Worm (Caenorhabditis elegans) whole organism, L3 larva: Measurements from ENCODE around the gene cyp-29A3.
A peak's percentile ranks its signal among the peaks of the same experiment; 100 is the strongest.

ENCODE experiments used
- R02D3.7 ChIP-seq: fragments of 150-350 bp; optimal IDR thresholded peaks from 2 replicates; lab custom pipeline; 2014; ENCODE audit warnings: missing biosample characterization, missing genetic modification characterization
- ZK546.5 ChIP-seq: sonication (generic microtip); optimal IDR thresholded peaks from 2 replicates; lab custom pipeline; 2017; ENCODE audit warnings: missing biosample characterization, missing genetic modification characterization
- aly-2 ChIP-seq: fragments of 150-350 bp; optimal IDR thresholded peaks from 2 replicates; lab custom pipeline; 2014; ENCODE audit warnings: missing biosample characterization, missing genetic modification characterization
- ceh-82 ChIP-seq: fragments of 150-350 bp; optimal IDR thresholded peaks from 2 replicates; lab custom pipeline; 2014; ENCODE audit warnings: missing biosample characterization, missing genetic modification characterization
- ceh-9 ChIP-seq: sonication (generic microtip); optimal IDR thresholded peaks from 2 replicates; lab custom pipeline; 2018; ENCODE audit warnings: missing biosample characterization, missing genetic modification characterization
- egl-27 ChIP-seq: sonication (generic microtip); optimal IDR thresholded peaks from 4 replicates; lab custom pipeline; 2017; ENCODE audit warnings: missing biosample characterization, missing genetic modification reagents, missing genetic modification characterization
- egl-5 ChIP-seq: fragments of 150-350 bp; optimal IDR thresholded peaks from 2 replicates; lab custom pipeline; 2017; ENCODE audit warnings: missing biosample characterization, missing genetic modification reagents, missing genetic modification characterization, inconsistent platforms
- elt-1 ChIP-seq: fragments of 150-350 bp; optimal IDR thresholded peaks from 2 replicates; lab custom pipeline; 2014; ENCODE audit warnings: missing biosample characterization, missing genetic modification characterization
- elt-2 ChIP-seq: sonication (generic microtip); optimal IDR thresholded peaks from 2 replicates; lab custom pipeline; 2016; ENCODE audit warnings: missing genetic modification reagents, mild to moderate bottlenecking, missing genetic modification characterization, missing compliant biosample characterization
- elt-3 ChIP-seq, 3 experiments: fragments of 150-350 bp in 1 of 3; sonication (generic microtip) in 2 of 3; optimal IDR thresholded peaks; 2 replicates in 2 of 3; 4 replicates in 1 of 3; lab custom pipeline; 2014 to 2017; ENCODE audit warnings: missing biosample characterization in 3 of 3, missing genetic modification characterization in 3 of 3
- eor-1 ChIP-seq, 2 experiments: fragments of 150-350 bp; optimal IDR thresholded peaks; 2 replicates each; lab custom pipeline; 2014 to 2018; ENCODE audit warnings: missing biosample characterization in 2 of 2, missing genetic modification characterization in 2 of 2
- fkh-10 ChIP-seq: sonication (generic microtip); optimal IDR thresholded peaks from 2 replicates; lab custom pipeline; 2017; ENCODE audit warnings: missing biosample characterization, missing genetic modification reagents, missing genetic modification characterization
- fos-1 ChIP-seq: fragments of 150-350 bp; optimal IDR thresholded peaks from 2 replicates; lab custom pipeline; 2014; ENCODE audit warnings: missing biosample characterization, missing genetic modification characterization
- hmg-11 ChIP-seq: sonication (generic microtip); optimal IDR thresholded peaks from 2 replicates; lab custom pipeline; 2016; ENCODE audit warnings: missing genetic modification characterization, missing compliant biosample characterization
- jun-1 ChIP-seq: fragments of 150-350 bp; optimal IDR thresholded peaks from 2 replicates; lab custom pipeline; 2014; ENCODE audit warnings: missing biosample characterization, missing genetic modification reagents, missing genetic modification characterization
- lsy-12 ChIP-seq: sonication (generic microtip); optimal IDR thresholded peaks from 2 replicates; lab custom pipeline; 2016; ENCODE audit warnings: mild to moderate bottlenecking, missing genetic modification characterization, missing compliant biosample characterization
- mdl-1 ChIP-seq: fragments of 150-350 bp; optimal IDR thresholded peaks from 2 replicates; lab custom pipeline; 2014; ENCODE audit warnings: missing biosample characterization, missing genetic modification characterization
- mml-1 ChIP-seq: fragments of 150-350 bp; sonication (generic microtip); optimal IDR thresholded peaks from 3 replicates; lab custom pipeline; 2014; ENCODE audit warnings: missing biosample characterization, missing genetic modification characterization
- nfya-1 ChIP-seq: sonication (generic microtip); optimal IDR thresholded peaks from 2 replicates; lab custom pipeline; 2017; ENCODE audit warnings: missing genetic modification characterization, mild to moderate bottlenecking, missing compliant biosample characterization, antibody characterized with exemption, moderate library complexity; ENCODE audit not compliant: insufficient read depth
- nhr-11 ChIP-seq: fragments of 150-350 bp; optimal IDR thresholded peaks from 2 replicates; lab custom pipeline; 2014; ENCODE audit warnings: missing biosample characterization, missing genetic modification characterization
- nhr-12 ChIP-seq: fragments of 150-350 bp; optimal IDR thresholded peaks from 2 replicates; lab custom pipeline; 2014; ENCODE audit warnings: missing biosample characterization, missing genetic modification characterization
- nhr-23 ChIP-seq: fragments of 150-350 bp; optimal IDR thresholded peaks from 2 replicates; lab custom pipeline; 2014; ENCODE audit warnings: missing biosample characterization, missing genetic modification reagents, missing genetic modification characterization
- nhr-237 ChIP-seq: fragments of 150-350 bp; optimal IDR thresholded peaks from 2 replicates; lab custom pipeline; 2014; ENCODE audit warnings: missing biosample characterization, missing genetic modification characterization
- nhr-25 ChIP-seq: sonication (generic microtip); optimal IDR thresholded peaks from 2 replicates; lab custom pipeline; 2017; ENCODE audit warnings: missing biosample characterization, missing genetic modification characterization
- nhr-28 ChIP-seq: fragments of 150-350 bp; optimal IDR thresholded peaks from 2 replicates; lab custom pipeline; 2014; ENCODE audit warnings: missing biosample characterization, missing genetic modification characterization
- nhr-43 ChIP-seq: sonication (generic microtip); optimal IDR thresholded peaks from 2 replicates; lab custom pipeline; 2016; ENCODE audit warnings: mild to moderate bottlenecking, missing genetic modification characterization, missing compliant biosample characterization; ENCODE audit not compliant: poor library complexity, severe bottlenecking
- nhr-76 ChIP-seq: fragments of 150-350 bp; sonication (generic microtip); optimal IDR thresholded peaks from 5 replicates; lab custom pipeline; 2014; ENCODE audit warnings: missing biosample characterization, missing genetic modification characterization
- nhr-77 ChIP-seq: fragments of 150-350 bp; optimal IDR thresholded peaks from 2 replicates; lab custom pipeline; 2014; ENCODE audit warnings: missing biosample characterization, missing genetic modification characterization
- pha-4 ChIP-seq: fragments of 150-350 bp; optimal IDR thresholded peaks from 2 replicates; lab custom pipeline; 2014; ENCODE audit warnings: missing biosample characterization, missing genetic modification reagents, missing genetic modification characterization
- pqm-1 ChIP-seq: fragments of 150-350 bp; optimal IDR thresholded peaks from 2 replicates; lab custom pipeline; 2017; ENCODE audit warnings: missing biosample characterization, missing genetic modification characterization, inconsistent platforms
- sea-2 ChIP-seq: fragments of 150-350 bp; sonication (generic microtip); optimal IDR thresholded peaks from 4 replicates; lab custom pipeline; 2014; ENCODE audit warnings: missing biosample characterization, missing genetic modification reagents, missing genetic modification characterization
- skn-1 ChIP-seq: fragments of 150-350 bp; optimal IDR thresholded peaks from 2 replicates; lab custom pipeline; 2014; ENCODE audit warnings: missing biosample characterization, missing genetic modification characterization
- snpc-4 ChIP-seq: fragments of 150-350 bp; optimal IDR thresholded peaks from 2 replicates; lab custom pipeline; 2014; ENCODE audit warnings: missing biosample characterization, missing genetic modification characterization
- tbx-2 ChIP-seq: sonication (generic microtip); optimal IDR thresholded peaks from 2 replicates; lab custom pipeline; 2016; ENCODE audit warnings: mild to moderate bottlenecking, missing genetic modification characterization, missing compliant biosample characterization
- unc-39 ChIP-seq: sonication (generic microtip); optimal IDR thresholded peaks from 4 replicates; lab custom pipeline; 2017; ENCODE audit warnings: missing biosample characterization, missing genetic modification characterization
- unc-62 ChIP-seq: fragments of 150-350 bp; sonication (generic microtip); optimal IDR thresholded peaks from 4 replicates; lab custom pipeline; 2014; ENCODE audit warnings: missing biosample characterization, missing genetic modification reagents, missing genetic modification characterization
- zag-1 ChIP-seq: fragments of 150-350 bp; optimal IDR thresholded peaks from 2 replicates; lab custom pipeline; 2014; ENCODE audit warnings: missing biosample characterization, missing genetic modification characterization
- ztf-11 ChIP-seq: fragments of 150-350 bp; optimal IDR thresholded peaks from 2 replicates; lab custom pipeline; 2014; ENCODE audit warnings: missing biosample characterization, missing genetic modification characterization

cyp-29A3 gene

DNA sequence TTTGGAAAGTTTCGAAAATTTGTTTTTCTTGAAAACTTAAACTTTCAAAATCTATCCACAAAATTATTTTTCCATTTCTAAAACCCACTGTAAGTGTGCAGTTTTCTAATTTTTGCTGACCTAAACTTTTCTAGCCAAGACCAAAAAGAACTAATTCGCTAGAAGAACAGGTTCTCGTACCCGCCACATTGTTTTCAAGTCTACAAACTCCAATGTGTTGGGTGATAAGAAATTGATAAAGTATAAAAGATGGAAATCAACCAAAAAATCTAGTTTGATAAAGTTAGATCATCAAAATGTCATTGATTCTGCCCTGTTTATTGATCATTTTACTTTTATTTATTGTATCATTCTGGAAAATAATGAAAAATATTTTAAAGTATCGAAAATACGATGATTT is at the start of gene cyp-29A3:
Gene cyp-29A3, plus strand, starts transcription at position 269 of the 400 bp plus-strand sequence.
- TF ChIP-seq elt-2 (peak; percentile 20), nhr-237 (no peak)

DNA sequence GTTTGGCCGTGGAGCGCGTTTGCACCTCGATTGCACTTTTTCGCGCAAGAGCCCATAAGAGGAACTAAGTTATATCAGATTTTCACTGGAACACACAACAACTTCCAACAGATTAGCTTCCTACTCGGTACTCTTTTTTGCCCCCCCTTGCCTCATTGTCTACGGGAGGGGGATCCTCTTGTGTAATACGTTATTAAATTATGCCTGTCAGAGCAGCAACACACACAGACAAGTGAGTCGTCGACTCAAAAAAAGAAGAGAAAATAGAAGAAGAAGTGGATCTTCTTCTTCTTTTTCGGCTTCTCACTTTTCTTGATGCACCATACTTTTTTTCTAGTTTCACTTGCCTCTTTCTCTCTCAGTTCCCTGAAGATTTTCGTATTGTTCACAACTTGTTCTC is 47.9 kb upstream of the cyp-29A3 start:
- TF ChIP-seq skn-1: no peak
- TF ChIP-seq fkh-10 (GFP tag; lab: Kevin White, UChicago): peak; percentile 28

DNA sequence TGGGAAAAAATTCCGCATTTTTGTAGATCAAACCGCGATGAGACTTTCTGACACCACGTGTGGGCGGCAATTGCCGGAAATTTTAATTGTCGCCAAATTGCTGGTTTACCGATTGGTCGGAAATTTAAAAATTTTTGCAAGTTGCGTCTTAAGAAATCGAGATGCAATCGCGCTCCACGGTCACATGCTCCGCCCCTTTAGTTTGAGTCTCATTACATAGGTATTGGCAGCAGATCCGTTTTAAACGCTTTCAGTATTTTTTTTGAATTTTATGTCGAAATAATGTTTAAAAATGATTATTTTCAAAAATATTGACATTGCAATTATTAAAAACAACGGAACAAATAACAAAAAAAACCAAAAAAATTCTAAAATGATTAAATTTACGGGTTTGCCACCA is 47.3 kb upstream of the cyp-29A3 start:
- no peak for TF ChIP-seq R02D3.7
- TF ChIP-seq nhr-12 (tag; lab: Kevin White, UChicago): no peak
- TF ChIP-seq elt-1: no peak
- TF ChIP-seq fos-1 (tag; lab: Kevin White, UChicago): no peak
- no peak for TF ChIP-seq ZK546.5 (tag; lab: Kevin White, UChicago)
- TF ChIP-seq ztf-11 (tag; lab: Kevin White, UChicago): no peak
- TF ChIP-seq egl-27 (tag; lab: Kevin White, UChicago): no peak
- no peak for TF ChIP-seq skn-1
- TF ChIP-seq nhr-76 (tag; lab: Kevin White, UChicago): no peak
- no peak for TF ChIP-seq nhr-77
- no peak for TF ChIP-seq snpc-4 (tag; lab: Kevin White, UChicago)
- no peak for TF ChIP-seq zag-1 (tag; lab: Kevin White, UChicago)

DNA sequence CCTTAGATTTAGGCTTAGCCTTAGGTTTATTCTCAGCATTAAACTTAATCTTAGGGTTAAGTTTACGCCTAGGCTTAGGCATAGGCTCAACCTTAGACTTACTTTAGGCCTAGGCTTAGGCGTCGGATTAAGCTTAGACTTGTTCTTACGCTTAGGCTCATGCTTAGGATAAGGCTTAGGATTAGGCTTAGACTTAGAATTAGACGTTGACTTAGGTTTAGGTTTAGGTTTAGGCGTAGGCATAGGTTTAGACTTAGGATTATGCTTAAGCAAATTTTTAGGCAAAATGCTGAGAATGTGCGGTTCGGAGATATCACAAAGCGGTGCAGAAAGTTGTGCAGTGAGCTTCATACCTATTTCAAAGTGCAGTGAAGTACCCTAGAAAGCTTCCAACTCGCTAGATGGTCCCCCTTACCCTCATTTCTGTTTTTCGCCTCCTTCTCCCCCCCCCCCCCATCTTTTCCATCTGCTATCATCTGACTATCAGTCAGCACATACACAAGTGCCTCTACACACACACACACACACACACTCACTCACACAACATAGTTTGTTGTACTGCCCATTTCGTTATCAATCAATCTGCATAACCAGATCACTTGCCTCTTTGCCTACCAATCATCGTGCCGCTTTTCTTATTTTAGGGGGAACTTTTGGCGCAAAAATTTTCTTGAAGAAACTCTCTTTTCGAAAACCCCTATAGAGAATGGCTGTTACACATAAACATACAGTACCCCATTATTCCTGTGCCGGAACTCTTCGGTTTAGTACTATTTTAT is 42.8 kb upstream of the cyp-29A3 start:
- no peak for TF ChIP-seq nhr-28 (tag; lab: Kevin White, UChicago)
- no peak for TF ChIP-seq elt-3 (tag; optimal IDR thresholded peaks at IDR 0.05; lab: Kevin White, UChicago)
- TF ChIP-seq pha-4 (tag; lab: Kevin White, UChicago): peak; percentile 8
- no peak for TF ChIP-seq R02D3.7
- no peak for TF ChIP-seq egl-27 (tag; lab: Kevin White, UChicago)
- TF ChIP-seq unc-39 (tag; lab: Kevin White, UChicago): no peak
- no peak for TF ChIP-seq ztf-11 (tag; lab: Kevin White, UChicago)
- TF ChIP-seq skn-1: no peak
- TF ChIP-seq zag-1 (tag; lab: Kevin White, UChicago): no peak
- TF ChIP-seq nhr-76 (tag; lab: Kevin White, UChicago): no peak
- TF ChIP-seq nhr-25: no peak
- peak; percentile 66 for TF ChIP-seq elt-2
- TF ChIP-seq pqm-1 (tag; lab: Kevin White, UChicago): peak; percentile 34
- TF ChIP-seq unc-62: no peak
- no peak for TF ChIP-seq nhr-43 (tag; lab: Kevin White, UChicago)
- TF ChIP-seq snpc-4 (tag; lab: Kevin White, UChicago): no peak
- no peak for TF ChIP-seq nhr-23 (tag; lab: Kevin White, UChicago)
- TF ChIP-seq egl-5 (tag; lab: Kevin White, UChicago): no peak
- TF ChIP-seq nfya-1 (tag; lab: Kevin White, UChicago): peak; percentile 58
- TF ChIP-seq fkh-10 (GFP tag; lab: Kevin White, UChicago): no peak
- no peak for TF ChIP-seq ceh-9 (tag; lab: Kevin White, UChicago)
- TF ChIP-seq eor-1 (tag; optimal IDR thresholded peaks at IDR 0.05; lab: Kevin White, UChicago): no peak
- no peak for TF ChIP-seq mml-1 (tag; lab: Kevin White, UChicago)
- no peak for TF ChIP-seq jun-1 (tag; lab: Kevin White, UChicago)
- no peak for TF ChIP-seq hmg-11 (tag; lab: Kevin White, UChicago)
- no peak for TF ChIP-seq tbx-2 (tag; lab: Kevin White, UChicago)
- no peak for TF ChIP-seq lsy-12
- TF ChIP-seq, all 47 proteins: peak for 4

DNA sequence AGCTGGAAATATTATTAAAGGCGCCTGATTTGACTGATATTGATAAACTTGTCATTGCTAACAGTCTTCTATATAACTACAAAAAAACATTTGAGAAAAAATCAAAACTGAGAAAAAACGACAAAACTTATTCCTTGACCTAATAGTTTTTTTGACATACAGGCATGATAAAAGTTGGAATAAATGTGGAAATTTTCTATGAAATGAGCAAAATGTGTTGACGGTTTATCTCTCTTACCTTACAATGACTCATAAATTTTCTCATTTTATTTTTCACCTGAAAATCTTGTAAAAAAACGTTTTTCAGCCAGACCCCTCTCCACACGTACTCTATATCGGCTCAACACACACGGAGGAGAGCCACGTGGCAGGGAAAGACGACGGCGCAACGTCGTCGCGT is 38.5 kb upstream of the cyp-29A3 start, which contains the start of gene egl-8:
Gene egl-8, plus strand, starts transcription at position 301 of the 400 bp plus-strand sequence.
- TF ChIP-seq ceh-82 (tag; lab: Kevin White, UChicago) (no peak), mdl-1 (tag; lab: Kevin White, UChicago) (no peak), sea-2 (GFP tag; lab: Kevin White, UChicago) (no peak), aly-2 (tag; lab: Kevin White, UChicago) (no peak), egl-27 (tag; lab: Kevin White, UChicago) (no peak), pqm-1 (tag; lab: Kevin White, UChicago) (no peak), skn-1 (no peak), nhr-11 (tag; lab: Kevin White, UChicago) (no peak)
